Worm (Caenorhabditis elegans) whole organism, young adult: ENCODE measurements around the gene msi-1.

Experiments used
- C06A6.2 ChIP-seq: fragments of 200-800 bp; sonication (Bioruptor generic); conservative IDR thresholded peaks from 2 replicates; pipeline ENCODE4 v1.3.6; 2022; ENCODE audit warnings: missing genetic modification characterization, missing compliant biosample characterization
- F10E7.11 ChIP-seq: sonication (generic microtip); optimal IDR thresholded peaks from 2 replicates; lab custom pipeline; 2017; ENCODE audit warnings: mild to moderate bottlenecking, missing genetic modification characterization, moderate library complexity, missing compliant biosample characterization
- F22D6.2 ChIP-seq: sonication (generic microtip); optimal IDR thresholded peaks from 2 replicates; lab custom pipeline; 2016; ENCODE audit warnings: mild to moderate bottlenecking, missing genetic modification characterization, missing compliant biosample characterization
- F33H1.4 ChIP-seq: fragments of 200-800 bp; sonication (Bioruptor generic); IDR thresholded peaks from 2 replicates; pipeline ENCODE4 v1.3.6; 2022; ENCODE audit warnings: missing genetic modification reagents, missing genetic modification characterization, missing compliant biosample characterization
- F37B4.10 ChIP-seq: fragments of 200-800 bp; sonication (Bioruptor generic); IDR thresholded peaks from 2 replicates; pipeline ENCODE4 v1.3.6; 2022; ENCODE audit warnings: missing genetic modification characterization, missing compliant biosample characterization
- K11D2.4 ChIP-seq: fragments of 200-800 bp; sonication (Bioruptor generic); IDR thresholded peaks from 2 replicates; pipeline ENCODE4 v1.3.6; 2022; ENCODE audit warnings: missing genetic modification reagents, missing genetic modification characterization, missing compliant biosample characterization
- K12H6.12 ChIP-seq: fragments of 200-800 bp; sonication (Bioruptor generic); optimal IDR thresholded peaks from 2 replicates; lab custom pipeline; 2018; ENCODE audit warnings: mild to moderate bottlenecking, missing genetic modification characterization, missing compliant biosample characterization
- Y53G8AR.9 ChIP-seq: fragments of 200-800 bp; sonication (Bioruptor generic); conservative IDR thresholded peaks from 2 replicates; pipeline ENCODE4 v1.3.6; 2022; ENCODE audit warnings: missing genetic modification reagents, missing genetic modification characterization, missing compliant biosample characterization
- Y79H2A.3 ChIP-seq: fragments of 200-800 bp; sonication (Bioruptor generic); conservative IDR thresholded peaks from 2 replicates; pipeline ENCODE4 v1.3.6; 2022; ENCODE audit warnings: missing genetic modification reagents, missing genetic modification characterization, missing compliant biosample characterization
- Y95B8A.8 ChIP-seq: fragments of 200-800 bp; sonication (Bioruptor generic); IDR thresholded peaks from 2 replicates; pipeline ENCODE4 v1.3.6; 2022; ENCODE audit warnings: missing genetic modification reagents, missing genetic modification characterization, missing compliant biosample characterization
- akir-1 ChIP-seq: fragments of 200-800 bp; sonication (Bioruptor generic); optimal IDR thresholded peaks from 2 replicates; lab custom pipeline; 2018; ENCODE audit warnings: mild to moderate bottlenecking, missing genetic modification characterization, moderate library complexity, missing compliant biosample characterization
- ama-1 ChIP-seq, 3 experiments: fragments of 150-350 bp in 1 of 3; sonication (generic microtip) in 2 of 3; optimal IDR thresholded peaks; 2 replicates each; lab custom pipeline; 2014 to 2018; ENCODE audit warnings: missing biosample characterization in 2 of 3, missing genetic modification characterization in 2 of 3, missing genetic modification reagents in 2 of 3
- aptf-3 ChIP-seq: fragments of 200-800 bp; sonication (Bioruptor generic); IDR thresholded peaks from 2 replicates; pipeline ENCODE4 v1.3.6; 2022; ENCODE audit warnings: missing genetic modification characterization, missing compliant biosample characterization
- attf-3 ChIP-seq: fragments of 200-800 bp; sonication (Bioruptor generic); conservative IDR thresholded peaks from 2 replicates; pipeline ENCODE4 v1.3.6; 2022; ENCODE audit warnings: missing genetic modification reagents, missing genetic modification characterization, missing compliant biosample characterization
- attf-5 ChIP-seq: fragments of 200-800 bp; sonication (Bioruptor generic); optimal IDR thresholded peaks from 2 replicates; lab custom pipeline; 2018; ENCODE audit warnings: mild to moderate bottlenecking, missing genetic modification characterization, missing compliant biosample characterization
- bed-2 ChIP-seq: fragments of 200-800 bp; sonication (Bioruptor generic); IDR thresholded peaks from 2 replicates; pipeline ENCODE4 v1.3.6; 2022; ENCODE audit warnings: missing genetic modification reagents, missing genetic modification characterization, missing compliant biosample characterization
- ccch-3 ChIP-seq: fragments of 200-800 bp; sonication (Bioruptor generic); optimal IDR thresholded peaks from 2 replicates; lab custom pipeline; 2018; ENCODE audit warnings: mild to moderate bottlenecking, missing genetic modification characterization, missing compliant biosample characterization
- cebp-1 ChIP-seq, 2 experiments: fragments of 200-800 bp in 1 of 2; sonication (Bioruptor generic) in 1 of 2; sonication (generic microtip) in 1 of 2; IDR thresholded peaks in 1 of 2; optimal IDR thresholded peaks in 1 of 2; 2 replicates each; pipeline versions ENCODE4 v1.3.6 to Lab custom; 2017 to 2022; ENCODE audit warnings: missing compliant biosample characterization in 2 of 2, missing genetic modification characterization in 2 of 2, mild to moderate bottlenecking in 1 of 2, missing genetic modification reagents in 1 of 2, moderate library complexity in 1 of 2
- cebp-2 ChIP-seq: fragments of 200-800 bp; sonication (Bioruptor generic); IDR thresholded peaks from 2 replicates; pipeline ENCODE4 v1.3.6; 2022; ENCODE audit warnings: missing genetic modification characterization, missing compliant biosample characterization
- ceh-40 ChIP-seq: fragments of 200-800 bp; sonication (Bioruptor generic); IDR thresholded peaks from 2 replicates; pipeline ENCODE4 v1.3.6; 2022; ENCODE audit warnings: missing genetic modification characterization, missing compliant biosample characterization
- ceh-58 ChIP-seq: fragments of 200-800 bp; sonication (Bioruptor generic); IDR thresholded peaks from 2 replicates; pipeline ENCODE4 v1.3.6; 2022; ENCODE audit warnings: missing genetic modification characterization, missing compliant biosample characterization
- dpff-1 ChIP-seq: sonication (generic microtip); optimal IDR thresholded peaks from 2 replicates; lab custom pipeline; 2017; ENCODE audit warnings: mild to moderate bottlenecking, missing genetic modification characterization, missing compliant biosample characterization
- dpl-1 ChIP-seq: fragments of 150-350 bp; optimal IDR thresholded peaks from 2 replicates; lab custom pipeline; 2014; ENCODE audit warnings: missing biosample characterization, missing genetic modification reagents, missing genetic modification characterization
- egrh-3 ChIP-seq: fragments of 200-800 bp; sonication (Bioruptor generic); IDR thresholded peaks from 2 replicates; pipeline ENCODE4 v1.3.6; 2022; ENCODE audit warnings: missing genetic modification reagents, missing genetic modification characterization, missing compliant biosample characterization
- hlh-26 ChIP-seq: fragments of 200-800 bp; sonication (Bioruptor generic); conservative IDR thresholded peaks from 2 replicates; pipeline ENCODE4 v1.3.6; 2022; ENCODE audit warnings: missing genetic modification reagents, missing genetic modification characterization, missing compliant biosample characterization
- hmg-1.2 ChIP-seq: fragments of 200-800 bp; sonication (Bioruptor generic); IDR thresholded peaks from 2 replicates; pipeline ENCODE4 v1.3.6; 2022; ENCODE audit warnings: missing genetic modification reagents, missing genetic modification characterization, missing compliant biosample characterization
- hrde-1 ChIP-seq: sonication (generic microtip); optimal IDR thresholded peaks from 2 replicates; lab custom pipeline; 2016; ENCODE audit warnings: missing genetic modification characterization, mild to moderate bottlenecking, missing compliant biosample characterization, moderate library complexity, missing genotype, missing genetic modification reagents, borderline replicate concordance
- lir-1 ChIP-seq: fragments of 200-800 bp; sonication (Bioruptor generic); conservative IDR thresholded peaks from 2 replicates; pipeline ENCODE4 v1.3.6; 2022; ENCODE audit warnings: missing genetic modification reagents, missing genetic modification characterization, missing compliant biosample characterization
- madf-10 ChIP-seq: sonication (generic microtip); optimal IDR thresholded peaks from 2 replicates; lab custom pipeline; 2016; ENCODE audit warnings: mild to moderate bottlenecking, missing genetic modification characterization, missing compliant biosample characterization
- madf-6 ChIP-seq: fragments of 200-800 bp; sonication (Bioruptor generic); IDR thresholded peaks from 2 replicates; pipeline ENCODE4 v1.3.6; 2022; ENCODE audit warnings: missing genetic modification reagents, missing genetic modification characterization, missing compliant biosample characterization
- madf-8 ChIP-seq: fragments of 200-800 bp; sonication (Bioruptor generic); conservative IDR thresholded peaks from 2 replicates; pipeline ENCODE4 v1.3.6; 2022; ENCODE audit warnings: missing genetic modification reagents, missing genetic modification characterization, missing compliant biosample characterization
- mel-28 ChIP-seq: sonication (generic microtip); optimal IDR thresholded peaks from 2 replicates; lab custom pipeline; 2016; ENCODE audit warnings: borderline replicate concordance, mild to moderate bottlenecking, missing genetic modification characterization, missing compliant biosample characterization
- mes-4 ChIP-seq: sonication (generic microtip); optimal IDR thresholded peaks from 2 replicates; lab custom pipeline; 2016; ENCODE audit warnings: missing genotype, missing genetic modification characterization, missing compliant biosample characterization
- nhr-80 ChIP-seq: sonication (generic microtip); optimal IDR thresholded peaks from 2 replicates; lab custom pipeline; 2016; ENCODE audit warnings: missing genetic modification characterization, missing compliant biosample characterization
- pbrm-1 ChIP-seq: fragments of 200-800 bp; sonication (Bioruptor generic); IDR thresholded peaks from 2 replicates; pipeline ENCODE4 v1.3.6; 2022; ENCODE audit warnings: missing genetic modification reagents, missing genetic modification characterization, missing compliant biosample characterization
- rcor-1 ChIP-seq: fragments of 200-800 bp; sonication (Bioruptor generic); IDR thresholded peaks from 2 replicates; pipeline ENCODE4 v1.3.6; 2022; ENCODE audit warnings: missing genetic modification reagents, missing genetic modification characterization, missing compliant biosample characterization
- somi-1 ChIP-seq: fragments of 200-800 bp; sonication (Bioruptor generic); optimal IDR thresholded peaks from 2 replicates; lab custom pipeline; 2018; ENCODE audit warnings: mild to moderate bottlenecking, missing genetic modification characterization, missing compliant biosample characterization
- sptf-2 ChIP-seq: fragments of 200-800 bp; sonication (Bioruptor generic); optimal IDR thresholded peaks from 2 replicates; lab custom pipeline; 2018; ENCODE audit warnings: mild to moderate bottlenecking, missing genetic modification characterization, missing compliant biosample characterization
- ztf-26 ChIP-seq: sonication (generic microtip); optimal IDR thresholded peaks from 2 replicates; lab custom pipeline; 2017; ENCODE audit warnings: missing genetic modification characterization, missing compliant biosample characterization
- ztf-28 ChIP-seq: fragments of 200-800 bp; sonication (Bioruptor generic); IDR thresholded peaks from 2 replicates; pipeline ENCODE4 v1.3.6; 2022; ENCODE audit warnings: missing genetic modification reagents, missing genetic modification characterization, missing compliant biosample characterization

msi-1 gene

DNA sequence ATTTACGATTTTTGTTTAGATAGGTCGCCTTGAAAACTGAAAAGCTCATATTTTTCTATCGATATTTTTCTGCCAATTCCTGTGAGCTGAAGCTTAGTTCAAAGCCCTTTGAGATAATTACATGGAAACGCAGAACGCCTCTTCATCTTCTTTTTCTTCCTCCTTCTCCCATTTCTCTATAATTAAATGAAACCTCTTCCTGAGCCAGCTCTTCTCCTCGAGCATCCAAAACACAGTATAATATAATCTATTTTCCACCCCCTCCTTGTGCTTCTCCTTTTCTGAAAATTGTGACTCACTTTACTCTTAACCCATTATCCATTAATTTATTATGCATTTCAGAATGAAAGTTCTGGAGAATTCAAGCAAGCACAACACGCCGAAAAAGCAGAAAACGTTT is 19.9 kb downstream of the msi-1 start, which contains the start of gene F37A8.5:
Gene F37A8.5, plus strand, starts transcription at position 332 of the 400 bp plus-strand sequence.
- no peak for TF ChIP-seq F33H1.4 (GFP tag; lab: Robert Waterston, UW)
- no peak for TF ChIP-seq cebp-2 (GFP tag; lab: Robert Waterston, UW)
- TF ChIP-seq pbrm-1 (GFP tag; lab: Robert Waterston, UW), result no peak
- TF ChIP-seq attf-3 (GFP tag; lab: Robert Waterston, UW), result no peak
- no peak for TF ChIP-seq F10E7.11
- TF ChIP-seq ceh-58, result no peak
- no peak for TF ChIP-seq dpl-1 (GFP tag; lab: Kevin White, UChicago)
- no peak for TF ChIP-seq madf-10 (tag; lab: Kevin White, UChicago)
- no peak for TF ChIP-seq madf-8

DNA sequence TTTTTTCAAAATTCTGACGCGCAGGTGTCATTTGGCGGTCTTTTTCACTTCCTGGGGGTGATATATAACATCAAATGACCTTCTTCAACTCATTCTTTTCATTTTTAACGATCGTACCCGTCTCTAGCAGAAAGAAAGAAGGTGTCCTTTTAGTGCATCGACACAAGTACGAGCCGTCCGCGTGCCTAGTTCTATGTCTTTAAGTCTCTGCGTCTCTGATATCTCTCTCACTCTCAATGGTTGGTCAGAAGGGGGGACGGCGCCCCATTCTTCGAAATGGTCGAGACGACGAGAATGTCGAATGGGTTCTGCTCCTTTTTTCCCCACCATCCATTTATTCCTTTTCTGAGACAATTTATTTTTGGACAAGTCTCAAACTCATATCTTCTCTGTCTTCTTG is 20.5 kb downstream of the msi-1 start:
- TF ChIP-seq hmg-1.2 (GFP tag; lab: Robert Waterston, UW) (peak; percentile 63; the same call in 1 of the 2 replicates), ztf-28 (GFP tag; lab: Robert Waterston, UW) (0 out of 2 replicates have a peak, but pooled peaks have one; percentile 24), ccch-3 (GFP tag; lab: Kevin White, UChicago) (no peak), Y95B8A.8 (GFP tag; lab: Robert Waterston, UW) (0 out of 2 replicates have a peak, but pooled peaks have one; percentile 13), F10E7.11 (no peak)

DNA sequence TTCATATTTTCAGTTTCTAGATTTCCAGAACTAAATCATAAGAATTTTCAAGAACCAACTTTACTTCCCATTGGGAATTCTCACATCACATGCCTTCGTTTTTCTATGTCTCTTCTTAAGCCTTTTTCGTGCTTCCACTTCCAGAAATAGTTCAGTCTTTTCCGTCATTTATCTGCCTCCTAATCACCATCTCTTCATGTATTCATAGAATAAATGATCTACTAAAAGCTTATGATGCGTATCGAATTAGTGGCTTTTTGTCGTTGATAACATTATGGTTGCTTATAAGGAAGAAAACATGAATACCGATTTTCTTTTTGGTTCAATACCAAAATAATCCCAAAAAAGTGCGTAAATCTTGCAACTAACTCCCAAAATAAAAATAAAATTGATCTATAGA is 21.4 kb downstream of the msi-1 start:
- TF ChIP-seq hlh-26 (no peak), ama-1 (optimal IDR thresholded peaks at IDR 0.05; lab: Kevin White, UChicago) (no peak), ama-1 (GFP tag; optimal IDR thresholded peaks at IDR 0.05; lab: Kevin White, UChicago) (no peak), hrde-1 (no peak), sptf-2 (GFP tag; lab: Kevin White, UChicago) (no peak), attf-5 (GFP tag; lab: Kevin White, UChicago) (no peak)
- TF ChIP-seq, all 124 proteins: peak for 0

DNA sequence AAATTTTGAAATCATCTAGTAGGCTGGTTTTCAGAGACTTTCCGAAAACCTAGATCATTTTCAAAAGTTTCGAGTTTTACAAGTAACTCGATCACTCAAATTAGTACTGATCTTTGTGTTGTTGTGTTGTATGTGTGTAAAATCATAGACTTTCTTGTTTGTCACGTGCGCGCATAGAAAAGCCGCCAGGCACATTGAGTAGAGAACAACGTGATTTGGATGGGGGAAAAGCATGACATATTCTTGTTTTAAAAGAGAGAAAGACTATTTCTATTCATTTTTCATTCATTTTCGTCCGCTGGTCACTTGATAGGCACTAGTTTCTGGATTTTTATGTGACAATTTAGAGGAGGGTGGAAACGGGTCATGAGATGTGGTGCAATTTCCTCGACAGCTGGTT is 22.0 kb downstream of the msi-1 start:
- TF ChIP-seq somi-1, result peak; percentile 49
- no peak for TF ChIP-seq aptf-3
- TF ChIP-seq ceh-40 (GFP tag; lab: Robert Waterston, UW), result no peak
- TF ChIP-seq F22D6.2 (tag; lab: Kevin White, UChicago), result no peak
- no peak for TF ChIP-seq cebp-1 (GFP tag; IDR thresholded peaks at IDR 0.05; lab: Robert Waterston, UW)
- peak; percentile 36 for TF ChIP-seq cebp-1 (tag; optimal IDR thresholded peaks at IDR 0.05; lab: Kevin White, UChicago)
- TF ChIP-seq bed-2 (GFP tag; lab: Robert Waterston, UW), result no peak
- TF ChIP-seq ama-1 (optimal IDR thresholded peaks at IDR 0.05; lab: Kevin White, UChicago), result peak; percentile 23
- TF ChIP-seq ama-1 (GFP tag; optimal IDR thresholded peaks at IDR 0.05; lab: Kevin White, UChicago), result no peak
- TF ChIP-seq C06A6.2, result 0 out of 2 replicates have a peak, but pooled peaks have one; percentile 11

DNA sequence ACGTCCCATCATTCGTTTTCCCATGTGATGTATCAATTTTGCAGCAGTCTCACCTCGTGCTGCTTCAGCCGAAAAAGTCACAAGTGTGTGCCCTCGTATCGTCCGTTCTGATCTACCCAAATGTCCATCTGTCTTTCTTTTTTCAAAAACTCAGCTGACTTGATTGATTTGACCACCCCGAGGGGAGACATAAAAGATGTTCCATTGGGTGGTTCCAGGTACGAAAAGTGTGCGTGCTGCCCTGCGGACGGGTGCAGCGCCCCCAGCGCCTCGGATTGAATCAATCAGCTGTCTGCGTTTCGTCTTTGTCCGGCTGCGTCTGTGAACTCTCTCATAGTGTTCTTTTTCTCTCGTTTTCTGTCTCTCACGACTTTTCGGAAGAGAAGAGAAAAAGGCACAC is 23.0 kb downstream of the msi-1 start:
- no peak for TF ChIP-seq rcor-1 (GFP tag; lab: Robert Waterston, UW)
- peak; percentile 53; the same call in 1 of the 2 replicates for TF ChIP-seq lir-1 (GFP tag; lab: Robert Waterston, UW)
- peak; percentile 61 for TF ChIP-seq nhr-80 (tag; lab: Kevin White, UChicago)
- no peak for TF ChIP-seq akir-1 (GFP tag; lab: Kevin White, UChicago)
- TF ChIP-seq ccch-3 (GFP tag; lab: Kevin White, UChicago), result no peak
- peak; percentile 25 for TF ChIP-seq K12H6.12 (tag; lab: Kevin White, UChicago)
- no peak; the same call in 1 of the 2 replicates for TF ChIP-seq egrh-3 (GFP tag; lab: Robert Waterston, UW)
- 0 out of 2 replicates have a peak, but pooled peaks have one; percentile 29 for TF ChIP-seq attf-3 (GFP tag; lab: Robert Waterston, UW)
- TF ChIP-seq mel-28 (tag; lab: Kevin White, UChicago), result no peak
- no peak for TF ChIP-seq F22D6.2 (tag; lab: Kevin White, UChicago)
- TF ChIP-seq Y95B8A.8 (GFP tag; lab: Robert Waterston, UW), result peak; percentile 69; the same call in 1 of the 2 replicates
- TF ChIP-seq K11D2.4 (GFP tag; lab: Robert Waterston, UW), result 0 out of 2 replicates have a peak, but pooled peaks have one; percentile 60
- 0 out of 2 replicates have a peak, but pooled peaks have one; percentile 22 for TF ChIP-seq Y53G8AR.9
- 0 out of 2 replicates have a peak, but pooled peaks have one; percentile 42 for TF ChIP-seq Y79H2A.3 (GFP tag; lab: Robert Waterston, UW)
- TF ChIP-seq F37B4.10, result no peak
- TF ChIP-seq somi-1, result peak; percentile 71
- no peak for TF ChIP-seq madf-6 (GFP tag; lab: Robert Waterston, UW)
- TF ChIP-seq mes-4 (tag; lab: Kevin White, UChicago), result no peak
- TF ChIP-seq dpff-1 (tag; lab: Kevin White, UChicago), result no peak
- TF ChIP-seq pbrm-1 (GFP tag; lab: Robert Waterston, UW), result peak; percentile 35; the same call in 1 of the 2 replicates
- peak; percentile 29 for TF ChIP-seq ztf-26 (tag; lab: Kevin White, UChicago)
- peak; percentile 79 for TF ChIP-seq attf-5 (GFP tag; lab: Kevin White, UChicago)
